Fruit fly (Drosophila melanogaster) whole organism, embryonic: Measurements from ENCODE around the gene CG7011.
A peak's percentile ranks its signal among the peaks of the same experiment; 100 is the strongest.

Source experiments
- Asciz ChIP-seq: fragments of 200-800 bp; sonication (Bioruptor generic); optimal IDR thresholded peaks from 2 replicates; lab custom pipeline; 2017; ENCODE audit warnings: missing biosample characterization, mild to moderate bottlenecking, missing genetic modification characterization, missing genetic modification reagents
- Atf-2 ChIP-seq: fragments of 200-800 bp; sonication (Bioruptor generic); optimal IDR thresholded peaks from 2 replicates; lab custom pipeline; 2016; ENCODE audit warnings: missing biosample characterization, missing genetic modification characterization
- CG10431 ChIP-seq: fragments of 200-800 bp; sonication (Bioruptor generic); optimal IDR thresholded peaks from 3 replicates; lab custom pipeline; 2018; ENCODE audit warnings: missing biosample characterization, mild to moderate bottlenecking, missing genetic modification characterization
- CG14965 ChIP-seq: fragments of 200-800 bp; sonication (Bioruptor generic); optimal IDR thresholded peaks from 2 replicates; lab custom pipeline; 2016; ENCODE audit warnings: missing biosample characterization, missing genetic modification characterization, borderline replicate concordance
- CG15011 ChIP-seq: fragments of 200-800 bp; sonication (Bioruptor generic); optimal IDR thresholded peaks from 3 replicates; lab custom pipeline; 2018; ENCODE audit warnings: missing biosample characterization, mild to moderate bottlenecking, missing genetic modification characterization
- CG15514 ChIP-seq: fragments of 200-800 bp; sonication (Bioruptor generic); optimal IDR thresholded peaks from 3 replicates; lab custom pipeline; 2017; ENCODE audit warnings: missing biosample characterization, missing genetic modification characterization, mild to moderate bottlenecking, moderate library complexity, missing genetic modification reagents
- CG1603 ChIP-seq: fragments of 200-800 bp; sonication (Bioruptor generic); optimal IDR thresholded peaks from 2 replicates; lab custom pipeline; 2019; ENCODE audit warnings: missing biosample characterization, mild to moderate bottlenecking, missing genetic modification characterization, moderate library complexity
- CG18599 ChIP-seq: fragments of 200-800 bp; sonication (Bioruptor generic); optimal IDR thresholded peaks from 3 replicates; lab custom pipeline; 2017; ENCODE audit warnings: missing biosample characterization, missing genetic modification characterization, mild to moderate bottlenecking, moderate library complexity, missing genetic modification reagents
- CG2712 ChIP-seq: fragments of 200-800 bp; optimal IDR thresholded peaks from 3 replicates; lab custom pipeline; 2019; ENCODE audit warnings: missing biosample characterization, mild to moderate bottlenecking, missing genetic modification characterization, moderate library complexity
- CG2889 ChIP-seq: fragments of 200-800 bp; sonication (Bioruptor generic); IDR thresholded peaks from 3 replicates; pipeline ENCODE4 v1.3.6; 2022; ENCODE audit warnings: missing biosample characterization, missing genetic modification characterization
- CG30020 ChIP-seq: fragments of 200-800 bp; optimal IDR thresholded peaks from 2 replicates; lab custom pipeline; 2019; ENCODE audit warnings: missing biosample characterization, mild to moderate bottlenecking, missing genetic modification characterization, moderate library complexity
- CG31224 ChIP-seq: fragments of 200-800 bp; sonication (Bioruptor generic); IDR thresholded peaks from 2 replicates; pipeline ENCODE4 v1.3.6; 2022; ENCODE audit warnings: missing biosample characterization, missing genetic modification characterization
- CG31441 ChIP-seq: fragments of 200-800 bp; sonication (Bioruptor generic); IDR thresholded peaks from 2 replicates; pipeline ENCODE4 v1.3.6; 2022; ENCODE audit warnings: missing biosample characterization, missing genetic modification characterization
- CG32532 ChIP-seq: fragments of 200-800 bp; sonication (Bioruptor generic); IDR thresholded peaks from 2 replicates; pipeline ENCODE4 v1.3.6; 2022; ENCODE audit warnings: missing biosample characterization, missing genetic modification characterization
- CG33213 ChIP-seq: fragments of 200-800 bp; sonication (Bioruptor generic); optimal IDR thresholded peaks from 3 replicates; lab custom pipeline; 2016; ENCODE audit warnings: missing biosample characterization, missing genetic modification characterization
- CG34376 ChIP-seq: fragments of 200-800 bp; sonication (Bioruptor generic); optimal IDR thresholded peaks from 2 replicates; lab custom pipeline; 2018; ENCODE audit warnings: missing biosample characterization, mild to moderate bottlenecking, missing genetic modification characterization
- CG3995 ChIP-seq: fragments of 200-800 bp; sonication (Bioruptor generic); optimal IDR thresholded peaks from 3 replicates; lab custom pipeline; 2016; ENCODE audit warnings: missing biosample characterization, missing genetic modification characterization
- CG4360 ChIP-seq: fragments of 200-800 bp; sonication (Bioruptor generic); IDR thresholded peaks from 2 replicates; pipeline ENCODE4 v1.3.6; 2022; ENCODE audit warnings: missing biosample characterization, missing genetic modification characterization
- CG6765 ChIP-seq: fragments of 200-800 bp; sonication (Bioruptor generic); optimal IDR thresholded peaks from 3 replicates; lab custom pipeline; 2017; ENCODE audit warnings: missing biosample characterization, mild to moderate bottlenecking, missing genetic modification characterization
- CG6813 ChIP-seq: fragments of 200-800 bp; sonication (Bioruptor generic); optimal IDR thresholded peaks from 2 replicates; lab custom pipeline; 2017; ENCODE audit warnings: missing biosample characterization, missing genetic modification characterization, mild to moderate bottlenecking, moderate library complexity, missing genetic modification reagents
- CG9437 ChIP-seq: fragments of 200-800 bp; sonication (Bioruptor generic); optimal IDR thresholded peaks from 2 replicates; lab custom pipeline; 2018; ENCODE audit warnings: missing biosample characterization, mild to moderate bottlenecking, missing genetic modification characterization
- CkIIα-i1 ChIP-seq: fragments of 200-800 bp; sonication (Bioruptor generic); IDR thresholded peaks from 2 replicates; pipeline ENCODE4 v1.3.6; 2022; ENCODE audit warnings: missing biosample characterization, missing genetic modification characterization
- D19B ChIP-seq: fragments of 200-800 bp; sonication (Bioruptor generic); optimal IDR thresholded peaks from 2 replicates; lab custom pipeline; 2017; ENCODE audit warnings: missing biosample characterization, mild to moderate bottlenecking, missing genetic modification characterization
- Hsf ChIP-seq: fragments of 200-800 bp; sonication (Bioruptor generic); optimal IDR thresholded peaks from 3 replicates; lab custom pipeline; 2016; ENCODE audit warnings: missing biosample characterization, missing genetic modification characterization
- MESR4 ChIP-seq: fragments of 200-800 bp; sonication (Bioruptor generic); optimal IDR thresholded peaks from 2 replicates; lab custom pipeline; 2018; ENCODE audit warnings: missing biosample characterization, mild to moderate bottlenecking, missing genetic modification characterization, moderate library complexity
- Nf-YC ChIP-seq: fragments of 200-800 bp; optimal IDR thresholded peaks from 3 replicates; lab custom pipeline; 2019; ENCODE audit warnings: missing biosample characterization, mild to moderate bottlenecking, missing genetic modification characterization, moderate library complexity
- Optix ChIP-seq: fragments of 200-800 bp; sonication (Bioruptor generic); IDR thresholded peaks from 3 replicates; pipeline ENCODE4 v1.3.6; 2022; ENCODE audit warnings: missing biosample characterization, missing genetic modification characterization
- TFAM ChIP-seq: fragments of 200-800 bp; sonication (Bioruptor generic); optimal IDR thresholded peaks from 2 replicates; lab custom pipeline; 2017; ENCODE audit warnings: missing biosample characterization, missing genetic modification characterization, inconsistent platforms
- Trl ChIP-seq, 3 experiments: fragments of >200 bp in 2 of 3; fragments of 200-800 bp in 1 of 3; sonication (Bioruptor generic) in 1 of 3; optimal IDR thresholded peaks; 2 replicates in 1 of 3; 3 replicates in 2 of 3; lab custom pipeline; 2016 to 2017; ENCODE audit warnings: missing biosample characterization in 1 of 3, missing genetic modification characterization in 1 of 3
- Usf ChIP-seq: fragments of 200-800 bp; sonication (Bioruptor generic); optimal IDR thresholded peaks from 2 replicates; lab custom pipeline; 2017; ENCODE audit warnings: missing genotype, missing biosample characterization, missing genetic modification characterization
- ara ChIP-seq: fragments of 200-800 bp; sonication (Bioruptor generic); IDR thresholded peaks from 2 replicates; pipeline ENCODE4 v1.3.6; 2022; ENCODE audit warnings: missing biosample characterization, missing genetic modification characterization
- bigmax ChIP-seq: fragments of 200-800 bp; sonication (Bioruptor generic); optimal IDR thresholded peaks from 2 replicates; lab custom pipeline; 2018; ENCODE audit warnings: missing biosample characterization, mild to moderate bottlenecking, missing genetic modification characterization
- crc ChIP-seq: fragments of 200-800 bp; sonication (Bioruptor generic); optimal IDR thresholded peaks from 2 replicates; lab custom pipeline; 2016; ENCODE audit warnings: missing biosample characterization, missing genetic modification characterization
- ems ChIP-seq: fragments of 200-800 bp; sonication (Bioruptor generic); optimal IDR thresholded peaks from 3 replicates; lab custom pipeline; 2016; ENCODE audit warnings: missing biosample characterization, missing genetic modification characterization
- grau ChIP-seq: fragments of 200-800 bp; optimal IDR thresholded peaks from 3 replicates; lab custom pipeline; 2019; ENCODE audit warnings: missing biosample characterization, mild to moderate bottlenecking, missing genetic modification characterization, moderate library complexity
- grn ChIP-seq: fragments of 200-800 bp; sonication (Bioruptor generic); optimal IDR thresholded peaks from 3 replicates; lab custom pipeline; 2017; ENCODE audit warnings: missing biosample characterization, missing genetic modification characterization
- klu ChIP-seq: fragments of 200-800 bp; sonication (Bioruptor generic); IDR thresholded peaks from 2 replicates; pipeline ENCODE4 v1.3.6; 2022; ENCODE audit warnings: missing biosample characterization, missing genetic modification characterization
- lbe ChIP-seq: fragments of 200-800 bp; sonication (Bioruptor generic); optimal IDR thresholded peaks from 2 replicates; lab custom pipeline; 2016; ENCODE audit warnings: missing biosample characterization, mild to moderate bottlenecking, missing genetic modification characterization
- mirr ChIP-seq: fragments of 200-800 bp; sonication (Bioruptor generic); optimal IDR thresholded peaks from 3 replicates; lab custom pipeline; 2018; ENCODE audit warnings: missing biosample characterization, mild to moderate bottlenecking, missing genetic modification characterization
- nom ChIP-seq: fragments of 200-800 bp; sonication (Bioruptor generic); optimal IDR thresholded peaks from 2 replicates; lab custom pipeline; 2017; ENCODE audit warnings: missing biosample characterization, missing genetic modification characterization, mild to moderate bottlenecking, moderate library complexity, missing genetic modification reagents
- odd ChIP-seq: fragments of 200-800 bp; sonication (Bioruptor generic); optimal IDR thresholded peaks from 2 replicates; lab custom pipeline; 2017; ENCODE audit warnings: missing biosample characterization, mild to moderate bottlenecking, missing genetic modification characterization
- onecut ChIP-seq: fragments of 200-800 bp; sonication (Bioruptor generic); IDR thresholded peaks from 2 replicates; pipeline ENCODE4 v1.3.6; 2022; ENCODE audit warnings: missing biosample characterization, missing genetic modification characterization
- otp ChIP-seq: fragments of 200-800 bp; sonication (Bioruptor generic); IDR thresholded peaks from 3 replicates; pipeline ENCODE4, ENCODE4 v1.3.6; 2022; ENCODE audit warnings: missing biosample characterization, missing genetic modification characterization
- pfk ChIP-seq: fragments of 200-800 bp; sonication (Bioruptor generic); optimal IDR thresholded peaks from 2 replicates; lab custom pipeline; 2018; ENCODE audit warnings: missing biosample characterization, mild to moderate bottlenecking, missing genetic modification characterization, moderate library complexity
- shn ChIP-seq: fragments of 200-800 bp; sonication (Bioruptor generic); optimal IDR thresholded peaks from 3 replicates; lab custom pipeline; 2016; ENCODE audit warnings: missing biosample characterization, missing genetic modification characterization
- slbo ChIP-seq: fragments of 200-800 bp; sonication (Bioruptor generic); IDR thresholded peaks from 2 replicates; pipeline ENCODE4 v1.3.6; 2022; ENCODE audit warnings: missing biosample characterization, missing genetic modification characterization
- sna ChIP-seq: fragments of 200-800 bp; sonication (Bioruptor generic); IDR thresholded peaks from 2 replicates; pipeline ENCODE4 v1.3.6; 2022; ENCODE audit warnings: missing biosample characterization, missing genetic modification characterization; ENCODE audit not compliant: partially characterized antibody
- tll ChIP-seq, 2 experiments: fragments of 200-800 bp in 1 of 2; fragments of >200 bp in 1 of 2; sonication (Bioruptor generic) in 1 of 2; optimal IDR thresholded peaks; 2 replicates each; lab custom pipeline; 2017 to 2019; ENCODE audit warnings: missing biosample characterization in 2 of 2, missing genetic modification characterization in 2 of 2, mild to moderate bottlenecking in 1 of 2, moderate library complexity in 1 of 2
- toy ChIP-seq: fragments of 200-800 bp; sonication (Bioruptor generic); IDR thresholded peaks from 2 replicates; pipeline ENCODE4 v1.3.6; 2022; ENCODE audit warnings: missing biosample characterization, missing genetic modification characterization
- zen ChIP-seq: fragments of 200-800 bp; sonication (Bioruptor generic); optimal IDR thresholded peaks from 3 replicates; lab custom pipeline; 2018; ENCODE audit warnings: missing biosample characterization, mild to moderate bottlenecking, missing genetic modification characterization, moderate library complexity

Gene CG7011

DNA sequence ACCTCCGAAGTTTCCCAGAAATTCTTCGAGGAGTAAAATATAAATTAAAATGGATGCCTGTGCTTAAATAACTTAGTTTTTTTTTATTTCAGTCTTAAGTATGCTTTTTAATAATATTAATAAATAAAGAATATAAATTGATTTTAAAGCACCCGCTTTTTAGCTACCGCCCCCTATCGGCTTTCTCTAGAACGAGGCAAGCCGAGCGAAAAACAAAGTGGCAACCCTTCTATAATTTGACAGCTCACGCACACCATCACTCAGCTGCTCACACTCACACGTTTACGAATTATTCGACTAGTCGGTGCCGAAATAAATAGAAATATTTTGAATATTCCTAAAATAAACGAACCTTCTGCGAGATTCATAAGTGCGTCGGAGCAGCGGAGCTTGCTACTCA lies 1.9 kb downstream of the CG7011 start, which contains the start of gene CG6878 (continued):
- peak; percentile 61 for TF ChIP-seq CG1603 (tag; lab: Kevin White, UChicago)
- no peak for TF ChIP-seq CG6765 (GFP tag; lab: Kevin White, UChicago)
- no peak for TF ChIP-seq CG14965 (GFP tag; lab: Kevin White, UChicago)
- no peak for TF ChIP-seq Nf-YC
- TF ChIP-seq crc = no peak
- no peak for TF ChIP-seq CG2889 (GFP tag; lab: Robert Waterston, UW)
- TF ChIP-seq CG34376 (GFP tag; lab: Kevin White, UChicago) = peak; percentile 6
- peak; percentile 42; the same call in 1 of the 2 replicates for TF ChIP-seq onecut (GFP tag; lab: Robert Waterston, UW)
- no peak for TF ChIP-seq ems (GFP tag; lab: Kevin White, UChicago)
- no peak for TF ChIP-seq CG30020
- no peak for TF ChIP-seq grn (GFP tag; lab: Kevin White, UChicago)
- TF ChIP-seq CG15011 (GFP tag; lab: Kevin White, UChicago) = no peak
- no peak for TF ChIP-seq CG4360 (GFP tag; lab: Robert Waterston, UW)
- TF ChIP-seq ara = no peak
- TF ChIP-seq CG32532 (GFP tag; lab: Robert Waterston, UW) = peak; percentile 40; the same call in 1 of the 2 replicates
- peak; percentile 67 for TF ChIP-seq CG15514
- TF ChIP-seq MESR4 (GFP tag; lab: Kevin White, UChicago) = peak; percentile 79
- TF ChIP-seq CG31224 (GFP tag; lab: Robert Waterston, UW) = no peak
- TF ChIP-seq CG3995 (GFP tag; lab: Kevin White, UChicago) = no peak
- TF ChIP-seq sna (GFP tag; lab: Robert Waterston, UW) = no peak
- no peak for TF ChIP-seq nom (GFP tag; lab: Kevin White, UChicago)
- TF ChIP-seq otp = peak; percentile 25; the same call in 1 of the 3 replicates
- peak; percentile 11 for TF ChIP-seq CG33213 (GFP tag; lab: Kevin White, UChicago)
- no peak for TF ChIP-seq CG18599 (GFP tag; lab: Kevin White, UChicago)
- no peak for TF ChIP-seq tll (GFP tag; optimal IDR thresholded peaks at IDR 0.05; lab: Kevin White, UChicago)
- no peak for TF ChIP-seq bigmax (GFP tag; lab: Kevin White, UChicago)
- TF ChIP-seq lbe = no peak
- no peak for TF ChIP-seq CkIIα-i1 (GFP tag; lab: Robert Waterston, UW)
- TF ChIP-seq CG2712 = peak; percentile 55
- no peak for TF ChIP-seq shn (GFP tag; lab: Kevin White, UChicago)
- TF ChIP-seq mirr (GFP tag; lab: Kevin White, UChicago) = no peak
- TF ChIP-seq CG6813 = peak; percentile 30
- TF ChIP-seq Asciz (GFP tag; lab: Kevin White, UChicago) = no peak
- no peak for TF ChIP-seq Atf-2 (GFP tag; lab: Kevin White, UChicago)
- TF ChIP-seq D19B (GFP tag; lab: Kevin White, UChicago) = no peak
- peak; percentile 4 for TF ChIP-seq zen (tag; lab: Kevin White, UChicago)
- TF ChIP-seq slbo (GFP tag; lab: Robert Waterston, UW) = peak; percentile 14; the same call in 1 of the 2 replicates
- TF ChIP-seq Usf = no peak
- TF ChIP-seq TFAM (GFP tag; lab: Kevin White, UChicago) = no peak
- TF ChIP-seq grau (tag; lab: Kevin White, UChicago) = peak; percentile 38
- no peak for TF ChIP-seq CG9437 (GFP tag; lab: Kevin White, UChicago)
- peak; percentile 36 for TF ChIP-seq CG10431
- TF ChIP-seq odd (GFP tag; lab: Kevin White, UChicago) = no peak
- no peak for TF ChIP-seq klu (GFP tag; lab: Robert Waterston, UW)
- no peak for TF ChIP-seq toy (GFP tag; lab: Robert Waterston, UW)
- TF ChIP-seq Optix (GFP tag; lab: Robert Waterston, UW) = no peak
- peak; percentile 2 for TF ChIP-seq Hsf
- TF ChIP-seq Trl (optimal IDR thresholded peaks at IDR 0.05; lab: Kevin White, UChicago) = no peak
- no peak for TF ChIP-seq Trl (GFP tag; optimal IDR thresholded peaks at IDR 0.05; lab: Kevin White, UChicago)
- no peak for TF ChIP-seq pfk (GFP tag; lab: Kevin White, UChicago)
- no peak; the same call in 1 of the 2 replicates for TF ChIP-seq CG31441 (GFP tag; lab: Robert Waterston, UW)
